Worm (Caenorhabditis elegans): ENCODE measurements around the gene F28C6.9.

DNA sequence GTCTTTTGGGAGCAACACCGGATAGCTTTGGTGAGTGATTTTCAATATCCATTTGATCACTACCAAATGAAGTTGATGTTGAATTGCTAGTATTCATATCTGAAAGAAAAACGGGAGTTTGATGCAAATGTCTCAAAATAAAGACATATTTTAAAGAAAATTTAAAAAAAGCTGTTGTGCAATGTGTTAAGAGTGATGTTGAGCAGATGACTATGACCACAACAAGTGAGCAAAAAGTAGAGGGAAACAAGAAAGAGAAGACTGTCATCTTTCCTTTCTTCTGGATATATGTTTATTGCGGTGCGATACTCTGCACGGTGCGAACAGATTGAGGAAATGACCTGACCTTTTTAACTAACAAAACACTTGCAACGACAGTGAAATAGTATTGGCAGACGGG is 13.4 kb upstream of the F28C6.9 start, which contains the start of gene T22C8.4:
- TF ChIP-seq ztf-29 (GFP tag; IDR thresholded peaks at IDR 0.05), result no peak
- no peak for TF ChIP-seq flt-1 (GFP tag; IDR thresholded peaks at IDR 0.05)
- no peak for TF ChIP-seq ref-1 (GFP tag; conservative IDR thresholded peaks at IDR 0.05)
- no peak for TF ChIP-seq med-1 (GFP tag; optimal IDR thresholded peaks at IDR 0.05; ENCODE audit: insufficient read depth)
- TF ChIP-seq ztf-23 (GFP tag; IDR thresholded peaks at IDR 0.05), result no peak
- TF ChIP-seq klf-2 (GFP tag; conservative IDR thresholded peaks at IDR 0.05), result no peak
- TF ChIP-seq T22C8.4 (GFP tag; IDR thresholded peaks at IDR 0.05), result no peak
- TF ChIP-seq cog-1 (tag; optimal IDR thresholded peaks at IDR 0.05), result no peak
- no peak for TF ChIP-seq tab-1 (GFP tag; IDR thresholded peaks at IDR 0.05)
